Worm (Caenorhabditis elegans) whole organism, mixed stage, embryonic: ENCODE data around the gene W09G12.8.

Experiments
- M03D4.4 ChIP-seq: sonication (generic microtip); optimal IDR thresholded peaks from 2 replicates; lab custom pipeline; 2017; ENCODE audit warnings: mild to moderate bottlenecking, missing genetic modification characterization, missing compliant biosample characterization
- blmp-1 ChIP-seq: fragments of 150-350 bp; optimal IDR thresholded peaks from 2 replicates; lab custom pipeline; 2014; ENCODE audit warnings: missing biosample characterization, missing genetic modification characterization
- ces-1 ChIP-seq: fragments of 150-350 bp; optimal IDR thresholded peaks from 2 replicates; lab custom pipeline; 2014; ENCODE audit warnings: missing biosample characterization, missing genetic modification reagents, missing genetic modification characterization
- cnd-1 ChIP-seq: fragments of 200-800 bp; sonication (Bioruptor generic); optimal IDR thresholded peaks from 2 replicates; lab custom pipeline; 2018; ENCODE audit warnings: mild to moderate bottlenecking, missing genetic modification characterization, missing compliant biosample characterization
- drap-1 ChIP-seq: fragments of 200-800 bp; sonication (Bioruptor generic); optimal IDR thresholded peaks from 3 replicates; lab custom pipeline; 2018; ENCODE audit warnings: mild to moderate bottlenecking, missing genetic modification characterization, missing compliant biosample characterization
- elt-1 ChIP-seq: sonication (generic microtip); optimal IDR thresholded peaks from 2 replicates; lab custom pipeline; 2017; ENCODE audit warnings: missing genetic modification characterization, mild to moderate bottlenecking, missing compliant biosample characterization, antibody characterized with exemption, moderate library complexity, borderline replicate concordance; ENCODE audit not compliant: insufficient read depth
- elt-3 ChIP-seq: fragments of 150-350 bp; optimal IDR thresholded peaks from 2 replicates; lab custom pipeline; 2014; ENCODE audit warnings: missing biosample characterization, missing genetic modification characterization
- flh-1 ChIP-seq: fragments of 200-800 bp; sonication (Bioruptor generic); optimal IDR thresholded peaks from 2 replicates; lab custom pipeline; 2018; ENCODE audit warnings: mild to moderate bottlenecking, missing genetic modification characterization, moderate library complexity, missing compliant biosample characterization
- ham-2 ChIP-seq: fragments of 200-800 bp; sonication (Bioruptor generic); optimal IDR thresholded peaks from 2 replicates; lab custom pipeline; 2018; ENCODE audit warnings: mild to moderate bottlenecking, missing genetic modification characterization, missing compliant biosample characterization
- hlh-1 ChIP-seq: fragments of 150-350 bp; optimal IDR thresholded peaks from 2 replicates; lab custom pipeline; 2014; ENCODE audit warnings: missing biosample characterization, missing genetic modification reagents, missing genetic modification characterization
- lin-13 ChIP-seq: fragments of 150-350 bp; optimal IDR thresholded peaks from 2 replicates; lab custom pipeline; 2014; ENCODE audit warnings: missing biosample characterization, missing genetic modification characterization
- lin-32 ChIP-seq: fragments of 200-800 bp; sonication (Bioruptor generic); optimal IDR thresholded peaks from 2 replicates; lab custom pipeline; 2018; ENCODE audit warnings: mild to moderate bottlenecking, missing genetic modification characterization, missing compliant biosample characterization
- lsy-2 ChIP-seq: fragments of 150-350 bp; optimal IDR thresholded peaks from 2 replicates; lab custom pipeline; 2014; ENCODE audit warnings: missing biosample characterization, missing genetic modification characterization
- mab-5 ChIP-seq: fragments of 150-350 bp; optimal IDR thresholded peaks from 2 replicates; lab custom pipeline; 2014; ENCODE audit warnings: missing biosample characterization, missing genetic modification characterization
- mep-1 ChIP-seq: fragments of 150-350 bp; optimal IDR thresholded peaks from 2 replicates; lab custom pipeline; 2017; ENCODE audit warnings: missing biosample characterization, missing genetic modification reagents, missing genetic modification characterization, inconsistent platforms
- mls-2 ChIP-seq: sonication (generic microtip); optimal IDR thresholded peaks from 2 replicates; lab custom pipeline; 2016; ENCODE audit warnings: mild to moderate bottlenecking, missing genetic modification characterization, moderate library complexity, missing compliant biosample characterization
- nhr-12 ChIP-seq: fragments of 150-350 bp; optimal IDR thresholded peaks from 2 replicates; lab custom pipeline; 2014; ENCODE audit warnings: missing biosample characterization, missing genetic modification characterization
- nhr-237 ChIP-seq: fragments of 150-350 bp; optimal IDR thresholded peaks from 2 replicates; lab custom pipeline; 2014; ENCODE audit warnings: missing biosample characterization, missing genetic modification characterization
- nhr-28 ChIP-seq: fragments of 150-350 bp; optimal IDR thresholded peaks from 2 replicates; lab custom pipeline; 2014; ENCODE audit warnings: missing biosample characterization, missing genetic modification characterization
- nhr-76 ChIP-seq: sonication (generic microtip); optimal IDR thresholded peaks from 2 replicates; lab custom pipeline; 2017; ENCODE audit warnings: missing biosample characterization, missing genetic modification characterization
- pha-4 ChIP-seq: fragments of 150-350 bp; optimal IDR thresholded peaks from 2 replicates; lab custom pipeline; 2018; ENCODE audit warnings: missing biosample characterization, missing genetic modification reagents, missing genetic modification characterization
- snpc-4 ChIP-seq: fragments of 150-350 bp; optimal IDR thresholded peaks from 2 replicates; lab custom pipeline; 2014; ENCODE audit warnings: missing biosample characterization, missing genetic modification characterization
- tbx-8 ChIP-seq: fragments of 200-800 bp; sonication (Bioruptor generic); optimal IDR thresholded peaks from 2 replicates; lab custom pipeline; 2018; ENCODE audit warnings: mild to moderate bottlenecking, missing genetic modification characterization, moderate library complexity, missing compliant biosample characterization
- unc-120 ChIP-seq: sonication (generic microtip); optimal IDR thresholded peaks from 2 replicates; lab custom pipeline; 2017; ENCODE audit warnings: missing genetic modification characterization, missing compliant biosample characterization; ENCODE audit not compliant: poor library complexity, severe bottlenecking
- unc-62 ChIP-seq: fragments of 150-350 bp; optimal IDR thresholded peaks from 2 replicates; lab custom pipeline; 2014; ENCODE audit warnings: missing biosample characterization, missing genetic modification reagents, missing genetic modification characterization
- zip-8 ChIP-seq: fragments of 150-350 bp; optimal IDR thresholded peaks from 2 replicates; lab custom pipeline; 2014; ENCODE audit warnings: missing biosample characterization, missing genetic modification characterization
- ztf-11 ChIP-seq: fragments of 150-350 bp; optimal IDR thresholded peaks from 2 replicates; lab custom pipeline; 2014; ENCODE audit warnings: missing biosample characterization, missing genetic modification characterization

Gene W09G12.8

ce11 chrIV:1239686-1240085 lies 13.7 kb downstream of the W09G12.8 start, which contains the start of gene F38A1.8 (continued):
- TF ChIP-seq mls-2 (tag; lab: Kevin White, UChicago) (no peak), unc-120 (tag; lab: Kevin White, UChicago) (no peak), tbx-8 (no peak), flh-1 (GFP tag; lab: Kevin White, UChicago) (no peak), nhr-237 (peak; percentile 64), drap-1 (GFP tag; lab: Kevin White, UChicago) (no peak), elt-1 (tag; lab: Kevin White, UChicago) (no peak)

- TF ChIP-seq unc-62 (GFP tag; lab: Kevin White, UChicago) (no peak), ham-2 (GFP tag; lab: Kevin White, UChicago) (no peak), lsy-2 (no peak), ces-1 (GFP tag; lab: Kevin White, UChicago) (no peak), zip-8 (tag; lab: Kevin White, UChicago) (no peak), hlh-1 (tag; lab: Kevin White, UChicago) (no peak)
These were observed 17.3 kb downstream of the W09G12.8 start, which contains the start of gene F38A1.15 for ce11 chrIV:1243295-1243694. F38A1.15 (minus strand) TSS chrIV:1243395.

ce11 chrIV:1245244-1245643 lies 19.3 kb downstream of the W09G12.8 start, which contains the start of gene F38A1.9:
F38A1.9 (minus strand) TSS chrIV:1245344.
- TF ChIP-seq elt-1 (tag; lab: Kevin White, UChicago): no peak
- TF ChIP-seq pha-4: no peak
- TF ChIP-seq mab-5: no peak
- TF ChIP-seq flh-1 (GFP tag; lab: Kevin White, UChicago): no peak
- TF ChIP-seq tbx-8: no peak

- TF ChIP-seq nhr-237: no peak
- TF ChIP-seq blmp-1 (tag; lab: Kevin White, UChicago): no peak
- TF ChIP-seq mls-2 (tag; lab: Kevin White, UChicago): no peak
- TF ChIP-seq mab-5: no peak
- no peak for TF ChIP-seq tbx-8
- TF ChIP-seq elt-3 (tag; lab: Kevin White, UChicago): no peak
- TF ChIP-seq snpc-4 (tag; lab: Kevin White, UChicago): no peak
- no peak for TF ChIP-seq mep-1 (tag; lab: Kevin White, UChicago)
- TF ChIP-seq unc-120 (tag; lab: Kevin White, UChicago): no peak
- no peak for TF ChIP-seq ces-1 (GFP tag; lab: Kevin White, UChicago)
- no peak for TF ChIP-seq cnd-1
- TF ChIP-seq M03D4.4: no peak
- no peak for TF ChIP-seq nhr-76 (tag; lab: Kevin White, UChicago)
These were observed 20.9 kb downstream of the W09G12.8 start, which contains the start of the genes clec-165 and F38A1.11 for ce11 chrIV:1246762-1247436. clec-165 (minus strand) TSS chrIV:1246886. F38A1.11 (plus strand) TSS chrIV:1247386.

ce11 chrIV:1251242-1251911 lies 25.4 kb downstream of the W09G12.8 start, which contains the start of the genes clec-166 and F38A1.6:
clec-166 (minus strand) TSS chrIV:1251342.
F38A1.6 (plus strand) TSS chrIV:1251861.
- TF ChIP-seq snpc-4 (tag; lab: Kevin White, UChicago): no peak
- no peak for TF ChIP-seq blmp-1 (tag; lab: Kevin White, UChicago)
- TF ChIP-seq tbx-8: no peak
- TF ChIP-seq mep-1 (tag; lab: Kevin White, UChicago): no peak
- TF ChIP-seq hlh-1 (tag; lab: Kevin White, UChicago): no peak
- TF ChIP-seq unc-62 (GFP tag; lab: Kevin White, UChicago): no peak
- no peak for TF ChIP-seq cnd-1
- no peak for TF ChIP-seq elt-3 (tag; lab: Kevin White, UChicago)
- TF ChIP-seq nhr-12: no peak
- TF ChIP-seq lin-32 (GFP tag; lab: Kevin White, UChicago): no peak
- TF ChIP-seq mab-5: no peak
- TF ChIP-seq flh-1 (GFP tag; lab: Kevin White, UChicago): no peak

- no peak for TF ChIP-seq pha-4
- no peak for TF ChIP-seq nhr-28 (tag; lab: Kevin White, UChicago)
- no peak for TF ChIP-seq M03D4.4
- TF ChIP-seq ham-2 (GFP tag; lab: Kevin White, UChicago): no peak
- no peak for TF ChIP-seq cnd-1
- no peak for TF ChIP-seq snpc-4 (tag; lab: Kevin White, UChicago)
- TF ChIP-seq ztf-11 (tag; lab: Kevin White, UChicago): no peak
- no peak for TF ChIP-seq hlh-1 (tag; lab: Kevin White, UChicago)
- TF ChIP-seq lin-13 (tag; lab: Kevin White, UChicago): no peak
- no peak for TF ChIP-seq mls-2 (tag; lab: Kevin White, UChicago)
These were observed 29.6 kb downstream of the W09G12.8 start, which contains the start of gene clec-167 for ce11 chrIV:1255632-1256031. clec-167 (minus strand) TSS chrIV:1255732.
